Worm (Caenorhabditis elegans): ENCODE measurements around the gene str-188.

Gene str-188

ce11 chrV:9733920-9734454 is 17.5 kb downstream of the str-188 start, which contains the start of gene cal-7 (continued):
- TF ChIP-seq lin-29 (GFP tag; IDR thresholded peaks at IDR 0.05), result no peak
- TF ChIP-seq zag-1 (tag; optimal IDR thresholded peaks at IDR 0.05), result no peak
- no peak for TF ChIP-seq unc-39 (tag; optimal IDR thresholded peaks at IDR 0.05)
- 0 out of 2 replicates have a peak, but pooled peaks have one; percentile 42 for TF ChIP-seq saeg-2 (GFP tag; IDR thresholded peaks at IDR 0.05)
- TF ChIP-seq cey-2 (tag; optimal IDR thresholded peaks at IDR 0.05; ENCODE audit: borderline replicate concordance, insufficient read depth), result no peak
- TF ChIP-seq spr-3 (GFP tag; optimal IDR thresholded peaks at IDR 0.05), result peak; percentile 26
- peak; percentile 33; the same call in 1 of the 2 replicates for TF ChIP-seq hmg-1.1 (GFP tag; IDR thresholded peaks at IDR 0.05)
- TF ChIP-seq Y105C5A.15 (GFP tag; IDR thresholded peaks at IDR 0.05), result no peak
- peak; percentile 31 for TF ChIP-seq mep-1 (tag; optimal IDR thresholded peaks at IDR 0.05)
- TF ChIP-seq aha-1 (tag), result peak; percentile 0
- TF ChIP-seq snpc-4 (tag; optimal IDR thresholded peaks at IDR 0.05), result no peak
- peak; percentile 2 for TF ChIP-seq nhr-77 (tag; optimal IDR thresholded peaks at IDR 0.05)
- no peak for TF ChIP-seq sdz-12 (GFP tag; optimal IDR thresholded peaks at IDR 0.05)

- TF ChIP-seq hlh-11 (tag; optimal IDR thresholded peaks at IDR 0.05), result peak; percentile 18
- TF ChIP-seq nhr-28 (tag; optimal IDR thresholded peaks at IDR 0.05), result peak; percentile 47
- no peak for TF ChIP-seq lir-3 (tag; optimal IDR thresholded peaks at IDR 0.05)
- TF ChIP-seq dmd-6 (GFP tag; IDR thresholded peaks at IDR 0.05), result peak; percentile 43; the same call in 1 of the 2 replicates
- TF ChIP-seq pqm-1 (tag; optimal IDR thresholded peaks at IDR 0.05), result peak; percentile 59
- TF ChIP-seq daf-16 (GFP tag; optimal IDR thresholded peaks at IDR 0.05), result no peak
- peak; percentile 28 for TF ChIP-seq daf-16 (tag; optimal IDR thresholded peaks at IDR 0.05)
- TF ChIP-seq hlh-30 (tag; optimal IDR thresholded peaks at IDR 0.05; ENCODE audit: insufficient read depth), result peak; percentile 6
- TF ChIP-seq fkh-10 (GFP tag; optimal IDR thresholded peaks at IDR 0.05), result no peak
- TF ChIP-seq mdt-29 (GFP tag; IDR thresholded peaks at IDR 0.05), result no peak
These were observed 20.8 kb downstream of the str-188 start, which contains the start of gene aqp-4 for ce11 chrV:9737287-9737686. Gene aqp-4, plus strand, starts transcription at chrV:9737556.

ce11 chrV:9738077-9738705 is 21.7 kb downstream of the str-188 start:
- peak in 1 of 2 experiments; percentile 52 for TF ChIP-seq unc-62 (GFP tag; optimal IDR thresholded peaks at IDR 0.05 in 1 of 2)
- TF ChIP-seq unc-62 (tag; optimal IDR thresholded peaks at IDR 0.05), result no peak
- TF ChIP-seq zfp-3 (GFP tag; conservative IDR thresholded peaks at IDR 0.05), result no peak
- TF ChIP-seq tag-97 (GFP tag; IDR thresholded peaks at IDR 0.05), result no peak
- no peak for TF ChIP-seq nhr-48 (tag; optimal IDR thresholded peaks at IDR 0.05)
- TF ChIP-seq vab-7 (GFP tag; IDR thresholded peaks at IDR 0.05), result no peak
- TF ChIP-seq jun-1 (tag; optimal IDR thresholded peaks at IDR 0.05), result no peak
- no peak for TF ChIP-seq dve-1 (tag; optimal IDR thresholded peaks at IDR 0.05; ENCODE audit: insufficient read depth)
- TF ChIP-seq mxl-3 (GFP tag; optimal IDR thresholded peaks at IDR 0.05), result no peak
- no peak for TF ChIP-seq nhr-76 (tag; optimal IDR thresholded peaks at IDR 0.05)
- TF ChIP-seq zip-2 (tag; optimal IDR thresholded peaks at IDR 0.05), result no peak
- no peak for TF ChIP-seq hmg-1.1 (GFP tag; IDR thresholded peaks at IDR 0.05)
- no peak for TF ChIP-seq fkh-10 (GFP tag; optimal IDR thresholded peaks at IDR 0.05)
- TF ChIP-seq Y48G9A.11 (GFP tag; IDR thresholded peaks at IDR 0.05), result no peak
- TF ChIP-seq unc-39 (tag; optimal IDR thresholded peaks at IDR 0.05), result no peak
- no peak for TF ChIP-seq ceh-62 (tag; optimal IDR thresholded peaks at IDR 0.05)
- TF ChIP-seq R02D3.7 (tag; optimal IDR thresholded peaks at IDR 0.05), result no peak
- no peak for TF ChIP-seq mep-1 (tag; optimal IDR thresholded peaks at IDR 0.05)
- no peak for TF ChIP-seq T26A8.4 (GFP tag; IDR thresholded peaks at IDR 0.05)
- no peak for TF ChIP-seq nhr-102 (tag; optimal IDR thresholded peaks at IDR 0.05)
- no peak for TF ChIP-seq ceh-28 (tag; optimal IDR thresholded peaks at IDR 0.05)
- peak; percentile 72 for TF ChIP-seq pqm-1 (tag; optimal IDR thresholded peaks at IDR 0.05)
- TF ChIP-seq hlh-11 (tag; optimal IDR thresholded peaks at IDR 0.05), result peak; percentile 38
- no peak for TF ChIP-seq lin-38 (GFP tag; IDR thresholded peaks at IDR 0.05)
- no peak for TF ChIP-seq egl-27 (tag; optimal IDR thresholded peaks at IDR 0.05)
- TF ChIP-seq nhr-28 (tag; optimal IDR thresholded peaks at IDR 0.05), result peak; percentile 32
- TF ChIP-seq hif-1 (tag; optimal IDR thresholded peaks at IDR 0.05), result no peak
- TF ChIP-seq dmd-6 (GFP tag; IDR thresholded peaks at IDR 0.05), result peak; percentile 53
- no peak for TF ChIP-seq daf-16 (GFP tag; optimal IDR thresholded peaks at IDR 0.05)
- TF ChIP-seq daf-16 (tag; optimal IDR thresholded peaks at IDR 0.05), result peak; percentile 36
- TF ChIP-seq nhr-41 (GFP tag; IDR thresholded peaks at IDR 0.05), result no peak
- no peak for TF ChIP-seq T20F7.1 (GFP tag; optimal IDR thresholded peaks at IDR 0.05)
- TF ChIP-seq egl-43 (GFP tag; IDR thresholded peaks at IDR 0.05), result no peak

All from whole organism, L4 larva.